Fruit fly (Drosophila melanogaster): ENCODE results near the gene Tsp.

Tsp gene

dm6 chr2L:6717460-6717859 lies 8.6 kb upstream of the Tsp start, which contains the start of gene Aatf (continued):
- TF ChIP-seq CG15696 (tag; optimal IDR thresholded peaks at IDR 0.05) (no peak), wor (GFP tag; IDR thresholded peaks at IDR 0.05) (no peak), CG13123 (GFP tag; optimal IDR thresholded peaks at IDR 0.05) (no peak), br (optimal IDR thresholded peaks at IDR 0.05) (no peak), CG4424 (GFP tag; optimal IDR thresholded peaks at IDR 0.05) (no peak), HLH3B (GFP tag; IDR thresholded peaks at IDR 0.05) (no peak), Xbp1 (GFP tag; optimal IDR thresholded peaks at IDR 0.05) (no peak), eyg (GFP tag; optimal IDR thresholded peaks at IDR 0.05) (no peak), yki (optimal IDR thresholded peaks at IDR 0.05) (no peak), CG12299 (tag; optimal IDR thresholded peaks at IDR 0.05) (no peak), Dek (tag; optimal IDR thresholded peaks at IDR 0.05) (no peak), CrebB (tag; optimal IDR thresholded peaks at IDR 0.05) (no peak), ranshi (GFP tag; IDR thresholded peaks at IDR 0.05) (no peak), amos (GFP tag; IDR thresholded peaks at IDR 0.05; ENCODE audit: partially characterized antibody) (peak; percentile 89), az2 (GFP tag; optimal IDR thresholded peaks at IDR 0.05) (no peak), mirr (GFP tag; optimal IDR thresholded peaks at IDR 0.05) (no peak), CG4854 (GFP tag; optimal IDR thresholded peaks at IDR 0.05) (no peak), gem (tag; optimal IDR thresholded peaks at IDR 0.05) (no peak), CG2116 (GFP tag; optimal IDR thresholded peaks at IDR 0.05) (peak; percentile 81), CG10209 (GFP tag; optimal IDR thresholded peaks at IDR 0.05) (no peak), CG5953 (GFP tag; IDR thresholded peaks at IDR 0.05) (no peak), CoRest (tag; optimal IDR thresholded peaks at IDR 0.05) (no peak), CG17361 (GFP tag; IDR thresholded peaks at IDR 0.05) (no peak), Elba2 (GFP tag; optimal IDR thresholded peaks at IDR 0.05) (no peak), slou (GFP tag; optimal IDR thresholded peaks at IDR 0.05) (no peak), CG8765 (GFP tag; IDR thresholded peaks at IDR 0.05) (no peak), org-1 (GFP tag; optimal IDR thresholded peaks at IDR 0.05) (no peak), CG2199 (GFP tag; IDR thresholded peaks at IDR 0.05) (no peak), CG7786 (GFP tag; optimal IDR thresholded peaks at IDR 0.05) (no peak), CG3726 (GFP tag; IDR thresholded peaks at IDR 0.05) (no peak), ttk (GFP tag; IDR thresholded peaks at IDR 0.05) (no peak), B-H1 (GFP tag; IDR thresholded peaks at IDR 0.05) (no peak), CG18262 (tag; optimal IDR thresholded peaks at IDR 0.05) (no peak), NFAT (GFP tag; IDR thresholded peaks at IDR 0.05) (no peak), CG33557 (GFP tag; optimal IDR thresholded peaks at IDR 0.05) (no peak), zf30C (GFP tag; optimal IDR thresholded peaks at IDR 0.05) (no peak), CG7987 (GFP tag; optimal IDR thresholded peaks at IDR 0.05) (no peak), z (GFP tag; IDR thresholded peaks at IDR 0.05) (no peak), unc-4 (GFP tag; IDR thresholded peaks at IDR 0.05; ENCODE audit: partially characterized antibody) (peak; percentile 89), pnt (GFP tag; optimal IDR thresholded peaks at IDR 0.05) (no peak), Usf (GFP tag; optimal IDR thresholded peaks at IDR 0.05) (no peak), hth (optimal IDR thresholded peaks at IDR 0.05) (no peak), fd96Cb (tag; optimal IDR thresholded peaks at IDR 0.05) (no peak), chif (GFP tag; optimal IDR thresholded peaks at IDR 0.05) (no peak), Fer3 (tag; optimal IDR thresholded peaks at IDR 0.05) (no peak), her (GFP tag; optimal IDR thresholded peaks at IDR 0.05) (peak; percentile 11), CG3847 (GFP tag; IDR thresholded peaks at IDR 0.05) (peak; percentile 36; the same call in 1 of the 2 replicates), corto (GFP tag; optimal IDR thresholded peaks at IDR 0.05) (no peak), nerfin-2 (GFP tag; IDR thresholded peaks at IDR 0.05; ENCODE audit: partially characterized antibody) (peak; percentile 65; the same call in 1 of the 2 replicates), zen (tag; optimal IDR thresholded peaks at IDR 0.05) (no peak), ham (GFP tag; IDR thresholded peaks at IDR 0.05) (no peak), CG9727 (GFP tag; optimal IDR thresholded peaks at IDR 0.05) (no peak), Med (GFP tag) (peak; percentile 81)
